Fruit fly (Drosophila melanogaster) whole organism, wandering third instar larva: Measurements from ENCODE around the gene vnd.
A peak's percentile ranks its signal among the peaks of the same experiment; 100 is the strongest.

Source experiments
- CG32264 ChIP-seq: fragments of 200-800 bp; sonication (Bioruptor generic); optimal IDR thresholded peaks from 2 replicates; lab custom pipeline; 2016; ENCODE audit warnings: missing biosample characterization, missing genetic modification characterization
- CG9705 ChIP-seq: fragments of 200-800 bp; sonication (Bioruptor generic); optimal IDR thresholded peaks from 2 replicates; lab custom pipeline; 2018; ENCODE audit warnings: missing biosample characterization, mild to moderate bottlenecking, missing genetic modification characterization
- Dfd ChIP-seq: fragments of >200 bp; optimal IDR thresholded peaks from 2 replicates; lab custom pipeline; 2017; ENCODE audit warnings: missing biosample characterization, missing genetic modification characterization
- Dif ChIP-seq: fragments of 200-275, 200-300 bp; sonication (Bioruptor generic); optimal IDR thresholded peaks from 2 replicates; lab custom pipeline; 2018; ENCODE audit warnings: missing biosample characterization, missing genetic modification characterization; ENCODE audit not compliant: partially characterized antibody
- GATAd ChIP-seq: sonication (Bioruptor generic); optimal IDR thresholded peaks from 2 replicates; lab custom pipeline; 2016; ENCODE audit warnings: missing biosample characterization, missing genetic modification characterization
- HLH106 ChIP-seq: fragments of 200-800 bp; optimal IDR thresholded peaks from 3 replicates; lab custom pipeline; 2019; ENCODE audit warnings: missing biosample characterization, mild to moderate bottlenecking, missing genetic modification characterization, moderate library complexity
- Hnf4 ChIP-seq: fragments of 200-800 bp; sonication (Bioruptor generic); optimal IDR thresholded peaks from 2 replicates; lab custom pipeline; 2016; ENCODE audit warnings: missing biosample characterization, mild to moderate bottlenecking, missing genetic modification characterization
- Hr78 ChIP-seq: fragments of >200 bp; optimal IDR thresholded peaks from 2 replicates; lab custom pipeline; 2017; ENCODE audit warnings: missing biosample characterization, missing genetic modification characterization
- Hr83 ChIP-seq: fragments of 200-300 bp; sonication (Bioruptor generic); optimal IDR thresholded peaks from 2 replicates; lab custom pipeline; 2016; ENCODE audit warnings: missing biosample characterization, mild to moderate bottlenecking, missing genetic modification characterization, moderate library complexity; ENCODE audit not compliant: poor library complexity, severe bottlenecking
- Jra ChIP-seq: sonication (Bioruptor generic); optimal IDR thresholded peaks from 2 replicates; lab custom pipeline; 2016; ENCODE audit warnings: missing biosample characterization, missing genetic modification characterization
- Myc ChIP-seq: fragments of >200 bp; optimal IDR thresholded peaks from 2 replicates; lab custom pipeline; 2017
- N ChIP-seq: fragments of >200 bp; optimal IDR thresholded peaks from 2 replicates; lab custom pipeline; 2018; ENCODE audit warnings: missing biosample characterization, missing external identifiers, missing genetic modification characterization
- OdsH ChIP-seq: fragments of 200-800 bp; sonication (Bioruptor generic); optimal IDR thresholded peaks from 2 replicates; lab custom pipeline; 2016; ENCODE audit warnings: missing biosample characterization, mild to moderate bottlenecking, missing genetic modification characterization
- Rel ChIP-seq, 2 experiments: fragments of 200-800 bp; sonication (Bioruptor generic) in 1 of 2; optimal IDR thresholded peaks; 2 replicates in 1 of 2; 3 replicates in 1 of 2; lab custom pipeline; 2016 to 2019; ENCODE audit warnings: mild to moderate bottlenecking in 2 of 2, missing biosample characterization in 2 of 2, missing genetic modification characterization in 2 of 2, moderate library complexity in 1 of 2
- Sp1 ChIP-seq: fragments of 200-800 bp; sonication (Bioruptor generic); optimal IDR thresholded peaks from 3 replicates; lab custom pipeline; 2019; ENCODE audit warnings: missing biosample characterization, mild to moderate bottlenecking, missing genetic modification characterization, moderate library complexity
- Vsx2 ChIP-seq: fragments of 200-300, 225-300 bp; sonication (Bioruptor generic); optimal IDR thresholded peaks from 2 replicates; lab custom pipeline; 2018; ENCODE audit warnings: missing biosample characterization, missing genetic modification characterization; ENCODE audit not compliant: partially characterized antibody
- br ChIP-seq: fragments of 200-800 bp; sonication (Bioruptor generic); optimal IDR thresholded peaks from 2 replicates; lab custom pipeline; 2016; ENCODE audit warnings: missing biosample characterization, missing genetic modification characterization
- dmrt93B ChIP-seq: fragments of 200-800 bp; sonication (Bioruptor generic); optimal IDR thresholded peaks from 2 replicates; lab custom pipeline; 2018; ENCODE audit warnings: missing biosample characterization, mild to moderate bottlenecking, missing genetic modification characterization
- ey ChIP-seq: fragments of 200-800 bp; sonication (Bioruptor generic); optimal IDR thresholded peaks from 2 replicates; lab custom pipeline; 2016; ENCODE audit warnings: missing biosample characterization, missing genetic modification characterization
- foxo ChIP-seq, 2 experiments: fragments of 200-800 bp; sonication (Bioruptor generic); optimal IDR thresholded peaks; 2 replicates in 1 of 2; 3 replicates in 1 of 2; lab custom pipeline; 2016 to 2017; ENCODE audit warnings: missing biosample characterization in 2 of 2, missing genetic modification characterization in 2 of 2
- fru ChIP-seq: fragments of 200-800 bp; sonication (Bioruptor generic); optimal IDR thresholded peaks from 3 replicates; lab custom pipeline; 2016; ENCODE audit warnings: missing biosample characterization, mild to moderate bottlenecking, missing genetic modification characterization
- h ChIP-seq: fragments of 200-800 bp; sonication (Bioruptor generic); optimal IDR thresholded peaks from 3 replicates; lab custom pipeline; 2016; ENCODE audit warnings: missing biosample characterization, mild to moderate bottlenecking, missing genetic modification characterization
- jim ChIP-seq: fragments of 175-275, 200-325 bp; sonication (Bioruptor generic); optimal IDR thresholded peaks from 2 replicates; lab custom pipeline; 2016; ENCODE audit warnings: missing biosample characterization, mild to moderate bottlenecking, missing genetic modification characterization
- lola ChIP-seq: fragments of >200 bp; optimal IDR thresholded peaks from 2 replicates; lab custom pipeline; 2017; ENCODE audit warnings: missing biosample characterization, missing genetic modification characterization
- pan ChIP-seq: fragments of >200 bp; optimal IDR thresholded peaks from 2 replicates; lab custom pipeline; 2017
- psq ChIP-seq: fragments of 200-800 bp; sonication (Bioruptor generic); optimal IDR thresholded peaks from 3 replicates; lab custom pipeline; 2017; ENCODE audit warnings: missing biosample characterization, mild to moderate bottlenecking, missing genetic modification characterization, moderate library complexity
- rgr ChIP-seq: fragments of 200-800 bp; sonication (Bioruptor generic); optimal IDR thresholded peaks from 3 replicates; lab custom pipeline; 2016; ENCODE audit warnings: missing biosample characterization, mild to moderate bottlenecking, missing genetic modification characterization
- sage ChIP-seq: fragments of 200-800 bp; sonication (Bioruptor generic); optimal IDR thresholded peaks from 2 replicates; lab custom pipeline; 2016; ENCODE audit warnings: missing biosample characterization, mild to moderate bottlenecking, missing genetic modification characterization
- sv ChIP-seq: fragments of 200-800 bp; sonication (Bioruptor generic); optimal IDR thresholded peaks from 3 replicates; lab custom pipeline; 2016; ENCODE audit warnings: missing biosample characterization, missing genetic modification characterization
- tai ChIP-seq: sonication (Bioruptor generic); optimal IDR thresholded peaks from 2 replicates; lab custom pipeline; 2016; ENCODE audit warnings: missing biosample characterization, missing genetic modification characterization

vnd gene

dm6 chrX:616761-617476 is 35.0 kb downstream of the vnd start:
- TF ChIP-seq Hr78 (GFP tag; lab: Kevin White, UChicago) = no peak
- peak; percentile 3 for TF ChIP-seq N (GFP tag; lab: Kevin White, UChicago)
- TF ChIP-seq pan = no peak
- peak; percentile 2 for TF ChIP-seq OdsH (GFP tag; lab: Kevin White, UChicago)
- peak; percentile 10 for TF ChIP-seq fru (GFP tag; lab: Kevin White, UChicago)
- TF ChIP-seq Myc (lab: Kevin White, UChicago) = no peak
- peak; percentile 34 for TF ChIP-seq br
- peak; percentile 23 for TF ChIP-seq Jra
- no peak for TF ChIP-seq Rel (GFP tag; optimal IDR thresholded peaks at IDR 0.05; lab: Kevin White, UChicago)
- peak; percentile 81 for TF ChIP-seq Rel (tag; optimal IDR thresholded peaks at IDR 0.05; lab: Kevin White, UChicago)

- TF ChIP-seq pan (no peak), Dfd (GFP tag; lab: Kevin White, UChicago) (no peak), Hr78 (GFP tag; lab: Kevin White, UChicago) (no peak), tai (GFP tag; lab: Kevin White, UChicago) (no peak), h (peak; percentile 29), Sp1 (no peak), Hnf4 (GFP tag; lab: Kevin White, UChicago) (peak; percentile 62), Hr83 (GFP tag; lab: Kevin White, UChicago) (peak; percentile 40), Dif (GFP tag; lab: Kevin White, UChicago) (no peak), Myc (lab: Kevin White, UChicago) (no peak), psq (GFP tag; lab: Kevin White, UChicago) (no peak), Rel (GFP tag; optimal IDR thresholded peaks at IDR 0.05; lab: Kevin White, UChicago) (no peak), Rel (tag; optimal IDR thresholded peaks at IDR 0.05; lab: Kevin White, UChicago) (no peak), CG32264 (GFP tag; lab: Kevin White, UChicago) (no peak), jim (GFP tag; lab: Kevin White, UChicago) (no peak), sage (no peak), rgr (GFP tag; lab: Kevin White, UChicago) (no peak), sv (GFP tag; lab: Kevin White, UChicago) (peak; percentile 18), Jra (no peak), foxo (GFP tag; optimal IDR thresholded peaks at IDR 0.05; lab: Kevin White, UChicago) (peak in 1 of 2 experiments; percentile 30), lola (GFP tag; lab: Kevin White, UChicago) (no peak), dmrt93B (GFP tag; lab: Kevin White, UChicago) (no peak), HLH106 (tag; lab: Kevin White, UChicago) (no peak), OdsH (GFP tag; lab: Kevin White, UChicago) (no peak), CG9705 (no peak), br (no peak), Vsx2 (GFP tag; lab: Kevin White, UChicago) (no peak)
Measured at dm6 chrX:617477-617795, 35.5 kb downstream of the vnd start.

- peak; percentile 38 for TF ChIP-seq sv (GFP tag; lab: Kevin White, UChicago)
- no peak for TF ChIP-seq Jra
- no peak for TF ChIP-seq ey
- no peak for TF ChIP-seq Hr83 (GFP tag; lab: Kevin White, UChicago)
- TF ChIP-seq Rel (GFP tag; optimal IDR thresholded peaks at IDR 0.05; lab: Kevin White, UChicago) = no peak
- no peak for TF ChIP-seq Rel (tag; optimal IDR thresholded peaks at IDR 0.05; lab: Kevin White, UChicago)
- no peak for TF ChIP-seq pan
- TF ChIP-seq GATAd (GFP tag; lab: Kevin White, UChicago) = no peak
- TF ChIP-seq tai (GFP tag; lab: Kevin White, UChicago) = no peak
- TF ChIP-seq foxo (GFP tag; optimal IDR thresholded peaks at IDR 0.05; lab: Kevin White, UChicago) = peak in 1 of 2 experiments; percentile 1
Measured at dm6 chrX:618583-618982, 36.7 kb downstream of the vnd start.

- TF ChIP-seq N (GFP tag; lab: Kevin White, UChicago) (peak; percentile 11), rgr (GFP tag; lab: Kevin White, UChicago) (no peak)
Measured at dm6 chrX:619220-620101, 37.5 kb downstream of the vnd start.
